Worm (Caenorhabditis elegans): ENCODE data around the gene F58A3.4.

- TF ChIP-seq unc-62 (GFP tag; optimal IDR thresholded peaks at IDR 0.05) (no peak), B0261.1 (tag; optimal IDR thresholded peaks at IDR 0.05) (no peak), nfya-1 (tag; optimal IDR thresholded peaks at IDR 0.05; ENCODE audit: borderline replicate concordance, insufficient read depth) (no peak), snpc-4 (GFP tag; optimal IDR thresholded peaks at IDR 0.05) (no peak), snpc-4 (tag; optimal IDR thresholded peaks at IDR 0.05) (no peak), lin-26 (GFP tag; IDR thresholded peaks at IDR 0.05) (no peak), ama-1 (optimal IDR thresholded peaks at IDR 0.05) (no peak), ama-1 (GFP tag; optimal IDR thresholded peaks at IDR 0.05) (no peak), pha-4 (tag; optimal IDR thresholded peaks at IDR 0.05) (no peak)
These were observed 28.4 kb downstream of the F58A3.4 start, which contains the start of gene ver-4 for ce11 chrX:10982051-10982450.

Data from whole organism, young adult.